Fruit fly (Drosophila melanogaster): ENCODE data around the gene Pcyt2.

- TF ChIP-seq CTCF (optimal IDR thresholded peaks at IDR 0.05) = no peak
- TF ChIP-seq CG8478 (optimal IDR thresholded peaks at IDR 0.05) = no peak
Observed at dm6 chr3L:1577338-1577737, 24.0 kb downstream of the Pcyt2 start.
